Worm (Caenorhabditis elegans): ENCODE measurements around the gene F08B12.11.

Gene F08B12.11

ce11 chrX:11384534-11385441 is at the start of gene F08B12.11, which contains the start of gene prmn-1:
Gene F08B12.11, plus strand, starts transcription at chrX:11385054.
Gene prmn-1, plus strand, starts transcription at chrX:11385084.
- TF ChIP-seq set-16 (GFP tag; IDR thresholded peaks at IDR 0.05) (peak; percentile 87), ZK337.2 (GFP tag; IDR thresholded peaks at IDR 0.05) (no peak), sdz-12 (GFP tag; optimal IDR thresholded peaks at IDR 0.05) (no peak), zag-1 (tag; optimal IDR thresholded peaks at IDR 0.05) (no peak), aha-1 (tag) (peak; percentile 74), hlh-30 (tag; optimal IDR thresholded peaks at IDR 0.05; ENCODE audit: insufficient read depth) (peak; percentile 19), mxl-3 (GFP tag; optimal IDR thresholded peaks at IDR 0.05) (peak; percentile 44), vab-7 (GFP tag; IDR thresholded peaks at IDR 0.05) (no peak), rbr-2 (tag; optimal IDR thresholded peaks at IDR 0.05) (no peak), aly-2 (tag; optimal IDR thresholded peaks at IDR 0.05) (no peak), lin-38 (GFP tag; IDR thresholded peaks at IDR 0.05) (no peak), hlh-11 (tag; optimal IDR thresholded peaks at IDR 0.05) (peak; percentile 26), mdl-1 (tag; optimal IDR thresholded peaks at IDR 0.05) (peak in 1 of 2 experiments; percentile 21), T26A8.4 (GFP tag; IDR thresholded peaks at IDR 0.05) (no peak), nhr-76 (tag; optimal IDR thresholded peaks at IDR 0.05) (no peak), attf-4 (tag; optimal IDR thresholded peaks at IDR 0.05) (no peak), madf-9 (GFP tag; conservative IDR thresholded peaks at IDR 0.05) (0 out of 2 replicates have a peak, but pooled peaks have one; percentile 56), unc-62 (GFP tag; optimal IDR thresholded peaks at IDR 0.05 in 1 of 2) (peak in 1 of 2 experiments; percentile 96), unc-62 (tag; optimal IDR thresholded peaks at IDR 0.05) (no peak), lin-15B (tag; optimal IDR thresholded peaks at IDR 0.05) (no peak), snpc-1.2 (GFP tag; IDR thresholded peaks at IDR 0.05) (no peak), spr-1 (tag; optimal IDR thresholded peaks at IDR 0.05) (peak; percentile 7), duxl-1 (tag; optimal IDR thresholded peaks at IDR 0.05; ENCODE audit: poor library complexity) (no peak), mep-1 (tag; optimal IDR thresholded peaks at IDR 0.05) (no peak), fos-1 (tag; optimal IDR thresholded peaks at IDR 0.05) (no peak), tag-97 (GFP tag; IDR thresholded peaks at IDR 0.05) (0 out of 2 replicates have a peak, but pooled peaks have one; percentile 46)

ce11 chrX:11337095-11337494 is 47.8 kb upstream of the F08B12.11 start:
- TF ChIP-seq aha-1 (tag), result peak; percentile 94
- TF ChIP-seq nhr-11 (tag; optimal IDR thresholded peaks at IDR 0.05), result no peak

- TF ChIP-seq sdz-12 (GFP tag; optimal IDR thresholded peaks at IDR 0.05) (no peak), arid-1 (GFP tag; conservative IDR thresholded peaks at IDR 0.05) (no peak), fkh-10 (GFP tag; optimal IDR thresholded peaks at IDR 0.05) (no peak)
Observed at ce11 chrX:11337783-11338182, 47.1 kb upstream of the F08B12.11 start, which contains the start of gene gcy-9. Gene gcy-9, minus strand, starts transcription at chrX:11337883.

- no peak for TF ChIP-seq Y75B8A.6 (GFP tag; IDR thresholded peaks at IDR 0.05)
- TF ChIP-seq zip-11 (GFP tag; IDR thresholded peaks at IDR 0.05), result no peak
- no peak for TF ChIP-seq lsy-2 (tag; optimal IDR thresholded peaks at IDR 0.05)
- TF ChIP-seq php-3 (GFP tag; IDR thresholded peaks at IDR 0.05), result 0 out of 2 replicates have a peak, but pooled peaks have one; percentile 5
- no peak for TF ChIP-seq arid-1 (GFP tag; conservative IDR thresholded peaks at IDR 0.05)
- no peak for TF ChIP-seq madf-5 (GFP tag; IDR thresholded peaks at IDR 0.05)
- 0 out of 2 replicates have a peak, but pooled peaks have one; percentile 19 for TF ChIP-seq nhr-42 (GFP tag; IDR thresholded peaks at IDR 0.05)
- TF ChIP-seq F37D6.2 (tag; optimal IDR thresholded peaks at IDR 0.05), result no peak
- TF ChIP-seq F44E2.7 (GFP tag; IDR thresholded peaks at IDR 0.05), result no peak
- no peak for TF ChIP-seq set-16 (GFP tag; IDR thresholded peaks at IDR 0.05)
- no peak for TF ChIP-seq dmd-9 (GFP tag; IDR thresholded peaks at IDR 0.05)
- TF ChIP-seq zfp-3 (GFP tag; conservative IDR thresholded peaks at IDR 0.05), result no peak
- no peak for TF ChIP-seq egl-27 (tag; optimal IDR thresholded peaks at IDR 0.05)
- TF ChIP-seq mxl-2 (GFP tag; conservative IDR thresholded peaks at IDR 0.05), result no peak
- TF ChIP-seq nhr-76 (tag; optimal IDR thresholded peaks at IDR 0.05), result no peak
- TF ChIP-seq nhr-237 (tag; optimal IDR thresholded peaks at IDR 0.05), result no peak
- no peak for TF ChIP-seq T20F7.1 (GFP tag; optimal IDR thresholded peaks at IDR 0.05)
- TF ChIP-seq madf-9 (GFP tag; conservative IDR thresholded peaks at IDR 0.05), result no peak
- no peak for TF ChIP-seq nhr-111 (GFP tag; optimal IDR thresholded peaks at IDR 0.05)
- TF ChIP-seq T26A8.4 (GFP tag; IDR thresholded peaks at IDR 0.05), result no peak
Observed at ce11 chrX:11339375-11339924, 45.4 kb upstream of the F08B12.11 start, which contains the start of gene aco-1. Gene aco-1, plus strand, starts transcription at chrX:11339874.

Measured in whole organism, L4 larva.